Fruit fly (Drosophila melanogaster) whole organism, embryonic: Measurements from ENCODE around the gene vih.

Source experiments
- Asciz ChIP-seq: fragments of 200-800 bp; sonication (Bioruptor generic); optimal IDR thresholded peaks from 2 replicates; lab custom pipeline; 2017; ENCODE audit warnings: missing biosample characterization, mild to moderate bottlenecking, missing genetic modification characterization, missing genetic modification reagents
- CG11093 ChIP-seq: fragments of 200-800 bp; sonication (Bioruptor generic); IDR thresholded peaks from 3 replicates; pipeline ENCODE4 v1.3.6; 2022; ENCODE audit warnings: missing biosample characterization, missing genetic modification characterization
- CG12219 ChIP-seq: fragments of 200-800 bp; sonication (Bioruptor generic); optimal IDR thresholded peaks from 3 replicates; lab custom pipeline; 2018; ENCODE audit warnings: missing biosample characterization, mild to moderate bottlenecking, missing genetic modification characterization
- CG14014 ChIP-seq: fragments of 200-800 bp; sonication (Bioruptor generic); IDR thresholded peaks from 2 replicates; pipeline ENCODE4 v1.3.6; 2022; ENCODE audit warnings: missing biosample characterization, missing genetic modification characterization
- CG14441 ChIP-seq: fragments of 200-800 bp; sonication (Bioruptor generic); IDR thresholded peaks from 2 replicates; pipeline ENCODE4 v1.3.6; 2022; ENCODE audit warnings: missing biosample characterization, missing genetic modification characterization
- CG17568 ChIP-seq: fragments of 200-800 bp; sonication (Bioruptor generic); optimal IDR thresholded peaks from 2 replicates; lab custom pipeline; 2018; ENCODE audit warnings: missing biosample characterization, mild to moderate bottlenecking, missing genetic modification characterization, moderate library complexity
- CG2202 ChIP-seq: fragments of 200-800 bp; sonication (Bioruptor generic); optimal IDR thresholded peaks from 2 replicates; lab custom pipeline; 2018; ENCODE audit warnings: missing biosample characterization, mild to moderate bottlenecking, missing genetic modification characterization
- CG3065 ChIP-seq: fragments of 200-800 bp; sonication (Bioruptor generic); optimal IDR thresholded peaks from 2 replicates; lab custom pipeline; 2016; ENCODE audit warnings: missing biosample characterization, missing genetic modification characterization
- CG31224 ChIP-seq: fragments of 200-800 bp; sonication (Bioruptor generic); IDR thresholded peaks from 2 replicates; pipeline ENCODE4 v1.3.6; 2022; ENCODE audit warnings: missing biosample characterization, missing genetic modification characterization
- CG3163 ChIP-seq: fragments of 200-800 bp; sonication (Bioruptor generic); optimal IDR thresholded peaks from 3 replicates; lab custom pipeline; 2016; ENCODE audit warnings: missing biosample characterization, missing genetic modification characterization
- CG32767 ChIP-seq: fragments of 200-800 bp; sonication (Bioruptor generic); IDR thresholded peaks from 2 replicates; pipeline ENCODE4 v1.3.6; 2022; ENCODE audit warnings: missing biosample characterization, missing genetic modification characterization
- CG32772 ChIP-seq: fragments of 200-800 bp; sonication (Bioruptor generic); IDR thresholded peaks from 2 replicates; pipeline ENCODE4 v1.3.6; 2022; ENCODE audit warnings: missing biosample characterization, missing genetic modification characterization
- CG34224 ChIP-seq: fragments of 200-800 bp; sonication (Bioruptor generic); IDR thresholded peaks from 3 replicates; pipeline ENCODE4 v1.3.6; 2022; ENCODE audit warnings: missing biosample characterization, missing genetic modification characterization; ENCODE audit not compliant: partially characterized antibody
- CG34376 ChIP-seq: fragments of 200-800 bp; sonication (Bioruptor generic); optimal IDR thresholded peaks from 2 replicates; lab custom pipeline; 2018; ENCODE audit warnings: missing biosample characterization, mild to moderate bottlenecking, missing genetic modification characterization
- CG4617 ChIP-seq: fragments of 200-800 bp; sonication (Bioruptor generic); optimal IDR thresholded peaks from 3 replicates; lab custom pipeline; 2016; ENCODE audit warnings: missing biosample characterization, missing genetic modification characterization, borderline replicate concordance
- CG4730 ChIP-seq: fragments of 200-800 bp; sonication (Bioruptor generic); IDR thresholded peaks from 2 replicates; pipeline ENCODE4 v1.3.6; 2022; ENCODE audit warnings: missing biosample characterization, missing genetic modification characterization
- CG7745 ChIP-seq: fragments of 200-800 bp; sonication (Bioruptor generic); optimal IDR thresholded peaks from 2 replicates; lab custom pipeline; 2018; ENCODE audit warnings: missing biosample characterization, mild to moderate bottlenecking, missing genetic modification characterization, moderate library complexity
- CkIIα-i1 ChIP-seq: fragments of 200-800 bp; sonication (Bioruptor generic); IDR thresholded peaks from 2 replicates; pipeline ENCODE4 v1.3.6; 2022; ENCODE audit warnings: missing biosample characterization, missing genetic modification characterization
- D19A ChIP-seq: fragments of 200-800 bp; optimal IDR thresholded peaks from 3 replicates; lab custom pipeline; 2019; ENCODE audit warnings: missing biosample characterization, mild to moderate bottlenecking, missing genetic modification characterization, moderate library complexity
- Doc3 ChIP-seq: fragments of 200-800 bp; sonication (Bioruptor generic); IDR thresholded peaks from 3 replicates; pipeline ENCODE4 v1.3.6; 2022; ENCODE audit warnings: missing biosample characterization, missing genetic modification characterization; ENCODE audit not compliant: partially characterized antibody
- HLH4C ChIP-seq: fragments of 200-800 bp; sonication (Bioruptor generic); IDR thresholded peaks from 3 replicates; pipeline ENCODE4 v1.3.6; 2022; ENCODE audit warnings: missing biosample characterization, missing genetic modification characterization; ENCODE audit not compliant: partially characterized antibody
- HmgD ChIP-seq: fragments of 200-800 bp; sonication (Bioruptor generic); optimal IDR thresholded peaks from 3 replicates; lab custom pipeline; 2016; ENCODE audit warnings: missing biosample characterization, missing genetic modification characterization
- Hmx ChIP-seq: fragments of 200-800 bp; sonication (Bioruptor generic); optimal IDR thresholded peaks from 2 replicates; lab custom pipeline; 2016; ENCODE audit warnings: missing biosample characterization, missing genetic modification characterization
- Oaz ChIP-seq: fragments of 200-800 bp; sonication (Bioruptor generic); IDR thresholded peaks from 2 replicates; pipeline ENCODE4 v1.3.6; 2022; ENCODE audit warnings: missing biosample characterization, missing genetic modification characterization
- Oli ChIP-seq: fragments of 200-800 bp; sonication (Bioruptor generic); optimal IDR thresholded peaks from 2 replicates; lab custom pipeline; 2018; ENCODE audit warnings: missing biosample characterization, mild to moderate bottlenecking, missing genetic modification characterization, moderate library complexity
- Scr ChIP-seq: fragments of 200-800 bp; sonication (Bioruptor generic); IDR thresholded peaks from 2 replicates; pipeline ENCODE4 v1.3.6; 2022; ENCODE audit warnings: missing biosample characterization, missing genetic modification characterization; ENCODE audit not compliant: partially characterized antibody
- Side ChIP-seq: fragments of 200-800 bp; sonication (Bioruptor generic); optimal IDR thresholded peaks from 2 replicates; lab custom pipeline; 2016; ENCODE audit warnings: missing biosample characterization, missing genetic modification characterization
- Sin3A ChIP-seq: fragments of >200 bp; optimal IDR thresholded peaks from 2 replicates; lab custom pipeline; 2018
- Spps ChIP-seq: fragments of 200-800 bp; sonication (Bioruptor generic); optimal IDR thresholded peaks from 2 replicates; lab custom pipeline; 2018; ENCODE audit warnings: missing biosample characterization, mild to moderate bottlenecking, missing genetic modification characterization
- Tbp ChIP-seq: fragments of >200 bp; optimal IDR thresholded peaks from 2 replicates; lab custom pipeline; 2018; ENCODE audit warnings: missing biosample characterization, missing genetic modification characterization
- ab ChIP-seq: fragments of 200-800 bp; sonication (Bioruptor generic); optimal IDR thresholded peaks from 2 replicates; lab custom pipeline; 2016; ENCODE audit warnings: missing biosample characterization, missing genetic modification characterization
- abd-A ChIP-seq: fragments of 200-800 bp; sonication (Bioruptor generic); optimal IDR thresholded peaks from 3 replicates; lab custom pipeline; 2019; ENCODE audit warnings: missing biosample characterization, mild to moderate bottlenecking, missing genetic modification characterization, moderate library complexity
- bbx ChIP-seq: fragments of 200-800 bp; sonication (Bioruptor generic); IDR thresholded peaks from 2 replicates; pipeline ENCODE4 v1.3.6; 2022; ENCODE audit warnings: missing biosample characterization, missing genetic modification characterization; ENCODE audit not compliant: partially characterized antibody
- cg ChIP-seq: fragments of 200-800 bp; sonication (Bioruptor generic); optimal IDR thresholded peaks from 3 replicates; lab custom pipeline; 2019; ENCODE audit warnings: missing biosample characterization, mild to moderate bottlenecking, missing genetic modification characterization, moderate library complexity
- danr ChIP-seq: fragments of 200-800 bp; sonication (Bioruptor generic); IDR thresholded peaks from 2 replicates; pipeline ENCODE4 v1.3.6; 2022; ENCODE audit warnings: missing biosample characterization, missing genetic modification characterization
- dm ChIP-seq: fragments of 200-800 bp; sonication (Bioruptor generic); optimal IDR thresholded peaks from 3 replicates; lab custom pipeline; 2016; ENCODE audit warnings: missing biosample characterization, missing genetic modification characterization
- fru ChIP-seq: fragments of >200 bp; optimal IDR thresholded peaks from 2 replicates; lab custom pipeline; 2017
- fu2 ChIP-seq: fragments of 200-800 bp; sonication (Bioruptor generic); optimal IDR thresholded peaks from 2 replicates; lab custom pipeline; 2016; ENCODE audit warnings: missing biosample characterization, missing genetic modification characterization
- her ChIP-seq: fragments of 200-800 bp; sonication (Bioruptor generic); optimal IDR thresholded peaks from 2 replicates; lab custom pipeline; 2016; ENCODE audit warnings: missing biosample characterization, missing genetic modification characterization
- mirr ChIP-seq: fragments of 200-800 bp; sonication (Bioruptor generic); optimal IDR thresholded peaks from 3 replicates; lab custom pipeline; 2018; ENCODE audit warnings: missing biosample characterization, mild to moderate bottlenecking, missing genetic modification characterization
- nmo ChIP-seq: fragments of 200-800 bp; sonication (Bioruptor generic); optimal IDR thresholded peaks from 2 replicates; lab custom pipeline; 2018; ENCODE audit warnings: missing biosample characterization, mild to moderate bottlenecking, missing genetic modification characterization, moderate library complexity
- pfk ChIP-seq: fragments of 200-800 bp; sonication (Bioruptor generic); optimal IDR thresholded peaks from 2 replicates; lab custom pipeline; 2018; ENCODE audit warnings: missing biosample characterization, mild to moderate bottlenecking, missing genetic modification characterization, moderate library complexity
- pum ChIP-seq: fragments of 200-800 bp; sonication (Bioruptor generic); optimal IDR thresholded peaks from 2 replicates; lab custom pipeline; 2016; ENCODE audit warnings: missing biosample characterization, missing genetic modification characterization
- rib ChIP-seq: fragments of 200-800 bp; sonication (Bioruptor generic); IDR thresholded peaks from 2 replicates; pipeline ENCODE4 v1.3.6; 2022; ENCODE audit warnings: missing biosample characterization, missing genetic modification characterization
- row ChIP-seq: fragments of 200-800 bp; sonication (Bioruptor generic); IDR thresholded peaks from 3 replicates; pipeline ENCODE4 v1.3.6; 2022; ENCODE audit warnings: missing biosample characterization, missing genetic modification characterization
- seq ChIP-seq: fragments of 200-800 bp; sonication (Bioruptor generic); IDR thresholded peaks from 2 replicates; pipeline ENCODE4 v1.3.6; 2022; ENCODE audit warnings: missing biosample characterization, missing genetic modification characterization
- sima ChIP-seq: fragments of 200-800 bp; sonication (Bioruptor generic); optimal IDR thresholded peaks from 2 replicates; lab custom pipeline; 2016; ENCODE audit warnings: missing biosample characterization, missing genetic modification characterization
- slbo ChIP-seq: fragments of 200-800 bp; sonication (Bioruptor generic); IDR thresholded peaks from 2 replicates; pipeline ENCODE4 v1.3.6; 2022; ENCODE audit warnings: missing biosample characterization, missing genetic modification characterization
- so ChIP-seq: fragments of 200-800 bp; sonication (Bioruptor generic); IDR thresholded peaks from 3 replicates; pipeline ENCODE4 v1.3.6; 2022; ENCODE audit warnings: missing biosample characterization, missing genetic modification characterization
- ssp ChIP-seq: fragments of 200-800 bp; sonication (Bioruptor generic); IDR thresholded peaks from 2 replicates; pipeline ENCODE4 v1.3.6; 2022; ENCODE audit warnings: missing biosample characterization, missing genetic modification characterization
- tin ChIP-seq: fragments of 200-800 bp; sonication (Bioruptor generic); optimal IDR thresholded peaks from 3 replicates; lab custom pipeline; 2016; ENCODE audit warnings: missing biosample characterization, missing genetic modification characterization
- tup ChIP-seq: fragments of 200-800 bp; sonication (Bioruptor generic); optimal IDR thresholded peaks from 2 replicates; lab custom pipeline; 2016; ENCODE audit warnings: missing biosample characterization, mild to moderate bottlenecking, missing genetic modification characterization, moderate library complexity
- usp ChIP-seq: fragments of >200 bp; optimal IDR thresholded peaks from 2 replicates; lab custom pipeline; 2017; ENCODE audit warnings: missing biosample characterization, missing genetic modification characterization

The vih gene

DNA sequence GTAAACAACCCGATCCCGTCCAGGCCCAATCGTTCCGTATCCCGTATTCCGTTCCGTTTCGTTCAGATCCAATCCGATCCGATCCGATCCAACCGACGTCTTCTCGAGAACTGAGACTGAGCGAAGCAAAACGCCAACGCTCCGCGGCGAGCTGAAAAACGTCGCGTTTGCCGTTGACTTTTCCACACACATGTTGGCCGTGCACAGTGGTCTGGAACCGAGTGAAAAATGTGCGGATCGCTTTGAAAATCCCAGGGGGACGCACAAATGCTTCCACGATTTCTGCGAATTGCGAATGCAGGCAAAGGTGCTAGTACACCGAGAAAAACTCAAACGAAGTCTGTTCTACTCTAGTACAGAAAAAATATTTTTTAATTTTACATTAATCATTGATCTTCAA, 19.1 kb upstream of the vih start, which contains the start of gene CG10663 (continued):
- TF ChIP-seq CG4617 (GFP tag; lab: Kevin White, UChicago) (no peak), CG7745 (tag; lab: Kevin White, UChicago) (no peak), fu2 (GFP tag; lab: Kevin White, UChicago) (no peak), abd-A (tag; lab: Kevin White, UChicago) (no peak), Spps (no peak), her (GFP tag; lab: Kevin White, UChicago) (no peak), CG3163 (GFP tag; lab: Kevin White, UChicago) (no peak), Oaz (GFP tag; lab: Robert Waterston, UW) (no peak), Scr (no peak), mirr (GFP tag; lab: Kevin White, UChicago) (no peak), CG32772 (GFP tag; lab: Robert Waterston, UW) (no peak), nmo (no peak), HLH4C (GFP tag; lab: Robert Waterston, UW) (peak; percentile 53; the same call in 2 of the 3 replicates), slbo (peak; percentile 42), Oli (no peak), fru (lab: Kevin White, UChicago) (no peak), Tbp (GFP tag; lab: Kevin White, UChicago) (no peak), D19A (no peak), ssp (GFP tag; lab: Robert Waterston, UW) (no peak), row (GFP tag; lab: Robert Waterston, UW) (peak; percentile 72), bbx (GFP tag; lab: Robert Waterston, UW) (peak; percentile 60; the same call in 1 of the 2 replicates), Doc3 (GFP tag; lab: Robert Waterston, UW) (0 out of 3 replicates have a peak, but pooled peaks have one; percentile 33), CG32767 (no peak), cg (GFP tag; lab: Kevin White, UChicago) (peak; percentile 14), pum (GFP tag; lab: Kevin White, UChicago) (no peak), CG4730 (GFP tag; lab: Robert Waterston, UW) (no peak), CG11093 (no peak), danr (GFP tag; lab: Robert Waterston, UW) (no peak), pfk (peak; percentile 94), CG2202 (peak; percentile 3), CG34376 (GFP tag; lab: Kevin White, UChicago) (no peak), so (GFP tag; lab: Robert Waterston, UW) (peak; percentile 34; the same call in 1 of the 3 replicates), CG3065 (GFP tag; lab: Kevin White, UChicago) (no peak), CG34224 (no peak), Side (GFP tag; lab: Kevin White, UChicago) (no peak), tup (GFP tag; lab: Kevin White, UChicago) (no peak), rib (GFP tag; lab: Robert Waterston, UW) (no peak), CG14014 (GFP tag; lab: Robert Waterston, UW) (peak; percentile 32; the same call in 1 of the 2 replicates), tin (no peak), HmgD (GFP tag; lab: Kevin White, UChicago) (no peak), ab (GFP tag; lab: Kevin White, UChicago) (no peak), CG31224 (GFP tag; lab: Robert Waterston, UW) (no peak), CG17568 (GFP tag; lab: Kevin White, UChicago) (no peak), Hmx (no peak), Asciz (no peak), seq (GFP tag; lab: Robert Waterston, UW) (0 out of 2 replicates have a peak, but pooled peaks have one; percentile 17), CkIIα-i1 (GFP tag; lab: Robert Waterston, UW) (no peak), dm (GFP tag; lab: Kevin White, UChicago) (peak; percentile 45), Sin3A (lab: Kevin White, UChicago) (no peak), CG14441 (GFP tag; lab: Robert Waterston, UW) (no peak), usp (GFP tag; lab: Kevin White, UChicago) (no peak), CG12219 (GFP tag; lab: Kevin White, UChicago) (no peak), sima (GFP tag; lab: Kevin White, UChicago) (no peak)
